Fruit fly (Drosophila melanogaster): ENCODE measurements around the gene CG17721.

Gene CG17721

DNA sequence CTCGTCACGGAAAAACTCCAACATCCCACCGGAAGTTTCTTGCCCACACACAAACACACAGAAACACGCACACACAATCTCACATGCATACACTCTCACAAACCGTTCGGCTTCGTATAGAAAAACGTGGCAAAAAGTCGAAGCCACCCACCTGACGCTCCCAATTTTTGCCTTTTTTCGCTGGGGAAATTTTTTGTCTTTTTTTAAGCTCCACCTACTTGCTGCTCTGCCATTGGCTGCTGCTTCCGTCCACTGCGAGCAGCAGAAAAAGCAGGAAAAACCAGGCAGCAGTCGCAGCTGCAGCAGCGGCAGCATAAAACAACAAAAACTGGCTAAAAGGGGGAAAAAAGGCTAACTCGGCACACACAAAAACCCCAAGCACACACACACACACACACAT is 46.9 kb downstream of the CG17721 start:
- no peak for TF ChIP-seq tin (GFP tag; optimal IDR thresholded peaks at IDR 0.05)
- TF ChIP-seq CG13894 (tag; optimal IDR thresholded peaks at IDR 0.05): no peak
- no peak for TF ChIP-seq HmgZ (tag; optimal IDR thresholded peaks at IDR 0.05)
- TF ChIP-seq Nf-YB (GFP tag; optimal IDR thresholded peaks at IDR 0.05): peak; percentile 72
- no peak for TF ChIP-seq PHDP (tag; optimal IDR thresholded peaks at IDR 0.05)
- TF ChIP-seq CG11456 (GFP tag; IDR thresholded peaks at IDR 0.05): no peak
- no peak for TF ChIP-seq cwo (GFP tag; optimal IDR thresholded peaks at IDR 0.05)
- TF ChIP-seq CG34376 (GFP tag; optimal IDR thresholded peaks at IDR 0.05): no peak
- TF ChIP-seq Nf-YC (tag; optimal IDR thresholded peaks at IDR 0.05): peak; percentile 69
- TF ChIP-seq CG11723 (GFP tag; optimal IDR thresholded peaks at IDR 0.05): no peak
- TF ChIP-seq Gsc (GFP tag; IDR thresholded peaks at IDR 0.05): no peak
- TF ChIP-seq Dbx (GFP tag; IDR thresholded peaks at IDR 0.05): no peak
- TF ChIP-seq Taf1 (GFP tag; IDR thresholded peaks at IDR 0.05): no peak
- TF ChIP-seq CG9932 (GFP tag; IDR thresholded peaks at IDR 0.05): no peak
